Fruit fly (Drosophila melanogaster): ENCODE results near the gene Apl.

The Apl gene

DNA sequence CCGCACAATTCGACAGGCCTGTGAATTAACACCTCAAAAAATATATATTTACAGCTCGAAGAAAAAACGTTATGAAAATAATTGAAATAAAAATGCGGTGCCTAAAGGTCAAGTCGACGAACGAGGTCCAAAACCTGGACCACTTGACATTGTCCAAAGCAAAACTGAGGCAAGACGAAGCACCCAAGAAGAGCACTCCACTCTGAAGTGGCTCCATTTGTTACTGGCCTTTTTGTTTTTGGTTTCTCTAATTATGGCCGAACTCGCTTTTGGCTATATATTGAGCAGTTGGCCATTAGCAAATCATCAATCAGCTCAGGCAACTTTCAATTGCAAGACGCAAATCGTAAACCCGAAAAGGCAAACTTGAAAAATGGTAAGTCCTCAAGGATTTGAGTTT lies 38.5 kb upstream of the Apl start, which contains the start of gene CG4229:
TSS of gene CG4229 (plus strand) at position 301 of the 400 bp plus-strand sequence.
- TF ChIP-seq dati (GFP tag; IDR thresholded peaks at IDR 0.05) = no peak
- TF ChIP-seq Adf1 (GFP tag; IDR thresholded peaks at IDR 0.05) = no peak
- no peak for TF ChIP-seq sr (GFP tag; IDR thresholded peaks at IDR 0.05)
- no peak for TF ChIP-seq CG17829 (tag; optimal IDR thresholded peaks at IDR 0.05)
- no peak for TF ChIP-seq lola (GFP tag; optimal IDR thresholded peaks at IDR 0.05)
- TF ChIP-seq CG14014 (GFP tag; IDR thresholded peaks at IDR 0.05) = no peak
- TF ChIP-seq lilli (GFP tag; optimal IDR thresholded peaks at IDR 0.05) = no peak
- no peak for TF ChIP-seq CG6683 (GFP tag; optimal IDR thresholded peaks at IDR 0.05)
- no peak for TF ChIP-seq Abd-B (GFP tag; optimal IDR thresholded peaks at IDR 0.05)
- TF ChIP-seq CG10543 (GFP tag; optimal IDR thresholded peaks at IDR 0.05) = no peak
- no peak for TF ChIP-seq vvl (GFP tag; IDR thresholded peaks at IDR 0.05)
- TF ChIP-seq CG8359 (GFP tag; optimal IDR thresholded peaks at IDR 0.05; ENCODE audit: borderline replicate concordance) = no peak

DNA sequence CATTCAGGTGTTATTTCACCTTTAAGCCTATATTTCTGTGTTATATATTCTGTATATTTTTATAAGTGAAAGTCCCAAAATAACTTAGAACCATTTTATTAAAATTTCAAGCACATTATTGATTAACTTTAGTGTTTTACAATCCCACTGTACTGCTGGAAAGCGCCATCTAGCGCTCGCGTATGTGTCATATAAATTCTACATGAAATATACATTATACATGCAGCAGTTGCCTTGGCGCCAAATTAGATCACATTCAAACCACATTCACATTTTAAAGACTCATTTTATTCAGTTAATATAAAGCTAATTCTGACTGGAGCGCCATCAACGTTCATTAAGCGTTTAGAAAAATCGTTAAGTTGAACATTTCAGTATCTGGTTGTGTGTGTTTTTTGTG lies 31.6 kb upstream of the Apl start:
- TF ChIP-seq Scr (GFP tag; IDR thresholded peaks at IDR 0.05; ENCODE audit: partially characterized antibody) (0 out of 2 replicates have a peak, but pooled peaks have one; percentile 8), sob (GFP tag; IDR thresholded peaks at IDR 0.05) (0 out of 2 replicates have a peak, but pooled peaks have one; percentile 15), CG34422 (GFP tag; IDR thresholded peaks at IDR 0.05) (peak; percentile 7; the same call in 1 of the 3 replicates), sqz (GFP tag; optimal IDR thresholded peaks at IDR 0.05) (no peak), slbo (GFP tag; IDR thresholded peaks at IDR 0.05) (peak; percentile 41; the same call in 1 of the 2 replicates), E2f2 (GFP tag; IDR thresholded peaks at IDR 0.05) (peak; percentile 92), CG7987 (GFP tag; optimal IDR thresholded peaks at IDR 0.05) (no peak), Hmr (GFP tag; optimal IDR thresholded peaks at IDR 0.05) (peak; percentile 25), aop (GFP tag; IDR thresholded peaks at IDR 0.05) (no peak), D19B (GFP tag; optimal IDR thresholded peaks at IDR 0.05) (no peak), vvl (GFP tag; IDR thresholded peaks at IDR 0.05) (0 out of 2 replicates have a peak, but pooled peaks have one; percentile 6), CG12744 (GFP tag; optimal IDR thresholded peaks at IDR 0.05) (no peak), unpg (GFP tag; optimal IDR thresholded peaks at IDR 0.05) (peak; percentile 1), rib (GFP tag; IDR thresholded peaks at IDR 0.05) (no peak), eyg (GFP tag; optimal IDR thresholded peaks at IDR 0.05) (no peak), MBD-R2 (GFP tag; IDR thresholded peaks at IDR 0.05) (no peak), CG2875 (GFP tag; optimal IDR thresholded peaks at IDR 0.05) (no peak), Opbp (GFP tag; IDR thresholded peaks at IDR 0.05; ENCODE audit: partially characterized antibody) (0 out of 3 replicates have a peak, but pooled peaks have one; percentile 8), ems (GFP tag; optimal IDR thresholded peaks at IDR 0.05) (no peak), CTCF (GFP tag; optimal IDR thresholded peaks at IDR 0.05) (peak; percentile 95), CG30403 (GFP tag; optimal IDR thresholded peaks at IDR 0.05) (peak; percentile 23), vnd (GFP tag; IDR thresholded peaks at IDR 0.05; ENCODE audit: partially characterized antibody) (no peak), lola (GFP tag; optimal IDR thresholded peaks at IDR 0.05) (no peak), CG9817 (tag; optimal IDR thresholded peaks at IDR 0.05) (no peak), zen (tag; optimal IDR thresholded peaks at IDR 0.05) (no peak), Elba2 (GFP tag; optimal IDR thresholded peaks at IDR 0.05) (no peak), Ets65A (GFP tag) (peak; percentile 15), stc (GFP tag; IDR thresholded peaks at IDR 0.05) (no peak), lmd (GFP tag; IDR thresholded peaks at IDR 0.05) (peak; percentile 4; the same call in 1 of the 2 replicates), ci (GFP tag; IDR thresholded peaks at IDR 0.05) (no peak), CG12155 (GFP tag; optimal IDR thresholded peaks at IDR 0.05) (no peak), ham (GFP tag; IDR thresholded peaks at IDR 0.05) (no peak), Meics (GFP tag; optimal IDR thresholded peaks at IDR 0.05) (no peak), lov (optimal IDR thresholded peaks at IDR 0.05) (no peak), lov (GFP tag; IDR thresholded peaks at IDR 0.05) (no peak), sima (GFP tag; optimal IDR thresholded peaks at IDR 0.05) (no peak), Lim3 (GFP tag; IDR thresholded peaks at IDR 0.05) (no peak), MTF-1 (GFP tag; optimal IDR thresholded peaks at IDR 0.05; ENCODE audit: borderline replicate concordance) (no peak), CG4707 (GFP tag; optimal IDR thresholded peaks at IDR 0.05) (peak; percentile 96), Gsc (GFP tag; IDR thresholded peaks at IDR 0.05) (no peak)

Data from whole organism, embryonic.